Worm (Caenorhabditis elegans) whole organism, late embryonic: Measurements from ENCODE around the gene srx-101.

ENCODE experiments used
- C38D4.7 ChIP-seq: fragments of 200-800 bp; sonication (Bioruptor generic); optimal IDR thresholded peaks from 2 replicates; lab custom pipeline; 2018; ENCODE audit warnings: mild to moderate bottlenecking, missing genetic modification characterization, moderate library complexity, missing compliant biosample characterization
- F13H6.1 ChIP-seq: sonication (generic microtip); optimal IDR thresholded peaks from 2 replicates; lab custom pipeline; 2016; ENCODE audit warnings: missing genetic modification characterization, missing compliant biosample characterization
- K02D7.2 ChIP-seq: sonication (generic microtip); optimal IDR thresholded peaks from 2 replicates; lab custom pipeline; 2017; ENCODE audit warnings: mild to moderate bottlenecking, missing genetic modification characterization, missing compliant biosample characterization
- K09A11.1 ChIP-seq: sonication (generic microtip); optimal IDR thresholded peaks from 2 replicates; lab custom pipeline; 2017; ENCODE audit warnings: antibody characterized with exemption, mild to moderate bottlenecking, missing genetic modification characterization, missing compliant biosample characterization; ENCODE audit not compliant: insufficient read depth
- T23F11.4 ChIP-seq: fragments of 200-800 bp; sonication (Bioruptor generic); optimal IDR thresholded peaks from 2 replicates; lab custom pipeline; 2018; ENCODE audit warnings: mild to moderate bottlenecking, missing genetic modification characterization, missing compliant biosample characterization
- Y22D7AL.16 ChIP-seq: sonication (generic microtip); optimal IDR thresholded peaks from 2 replicates; lab custom pipeline; 2016; ENCODE audit warnings: missing genetic modification characterization, missing compliant biosample characterization
- ahr-1 ChIP-seq: sonication (generic microtip); optimal IDR thresholded peaks from 2 replicates; lab custom pipeline; 2016; ENCODE audit warnings: missing genetic modification characterization, missing compliant biosample characterization
- ceh-14 ChIP-seq: sonication (generic microtip); optimal IDR thresholded peaks from 2 replicates; lab custom pipeline; 2016; ENCODE audit warnings: missing genotype, missing genetic modification characterization, missing compliant biosample characterization
- ceh-18 ChIP-seq: sonication (generic microtip); optimal IDR thresholded peaks from 2 replicates; lab custom pipeline; 2016; ENCODE audit warnings: missing genetic modification characterization, missing compliant biosample characterization
- ceh-22 ChIP-seq: sonication (generic microtip); optimal IDR thresholded peaks from 2 replicates; lab custom pipeline; 2017; ENCODE audit warnings: missing biosample characterization, missing genetic modification characterization
- ceh-30 ChIP-seq: fragments of 150-350 bp; optimal IDR thresholded peaks from 2 replicates; lab custom pipeline; 2014; ENCODE audit warnings: missing biosample characterization, missing genetic modification characterization
- ceh-31 ChIP-seq: sonication (generic microtip); optimal IDR thresholded peaks from 2 replicates; lab custom pipeline; 2016; ENCODE audit warnings: missing genetic modification characterization, missing compliant biosample characterization
- ceh-45 ChIP-seq: fragments of 200-800 bp; sonication (Bioruptor generic); IDR thresholded peaks from 2 replicates; pipeline ENCODE4 v1.3.6; 2022; ENCODE audit warnings: missing genetic modification reagents, missing genetic modification characterization, missing compliant biosample characterization
- ceh-48 ChIP-seq: sonication (generic microtip); optimal IDR thresholded peaks from 2 replicates; lab custom pipeline; 2016; ENCODE audit warnings: missing genetic modification characterization, inconsistent platforms, missing compliant biosample characterization
- ceh-6 ChIP-seq: fragments of 200-800 bp; sonication (Bioruptor generic); optimal IDR thresholded peaks from 2 replicates; lab custom pipeline; 2018; ENCODE audit warnings: mild to moderate bottlenecking, missing genetic modification characterization, missing compliant biosample characterization
- ceh-9 ChIP-seq: sonication (generic microtip); optimal IDR thresholded peaks from 2 replicates; lab custom pipeline; 2016; ENCODE audit warnings: mild to moderate bottlenecking, missing genetic modification characterization, inconsistent platforms, missing compliant biosample characterization
- elt-2 ChIP-seq: sonication (generic microtip); optimal IDR thresholded peaks from 2 replicates; lab custom pipeline; 2016; ENCODE audit warnings: missing genetic modification reagents, missing genetic modification characterization, missing compliant biosample characterization
- elt-4 ChIP-seq: sonication (generic microtip); optimal IDR thresholded peaks from 2 replicates; lab custom pipeline; 2016; ENCODE audit warnings: missing genetic modification characterization, missing compliant biosample characterization
- ets-4 ChIP-seq: sonication (generic microtip); optimal IDR thresholded peaks from 2 replicates; lab custom pipeline; 2016; ENCODE audit warnings: missing genetic modification characterization, missing compliant biosample characterization
- fax-1 ChIP-seq: sonication (generic microtip); optimal IDR thresholded peaks from 2 replicates; lab custom pipeline; 2016; ENCODE audit warnings: missing genotype, missing genetic modification characterization, missing compliant biosample characterization
- fkh-6 ChIP-seq: sonication (generic microtip); optimal IDR thresholded peaks from 2 replicates; lab custom pipeline; 2016; ENCODE audit warnings: missing genetic modification characterization, missing compliant biosample characterization
- hlh-13 ChIP-seq: fragments of 200-800 bp; sonication (Bioruptor generic); optimal IDR thresholded peaks from 2 replicates; lab custom pipeline; 2018; ENCODE audit warnings: mild to moderate bottlenecking, missing genetic modification characterization, missing compliant biosample characterization
- hlh-30 ChIP-seq: sonication (generic microtip); optimal IDR thresholded peaks from 2 replicates; lab custom pipeline; 2017; ENCODE audit warnings: antibody characterized with exemption, missing genetic modification characterization, missing compliant biosample characterization; ENCODE audit not compliant: insufficient read depth
- lin-11 ChIP-seq: fragments of 200-800 bp; sonication (Bioruptor generic); optimal IDR thresholded peaks from 2 replicates; lab custom pipeline; 2018; ENCODE audit warnings: mild to moderate bottlenecking, missing genetic modification characterization, missing compliant biosample characterization
- madf-2 ChIP-seq: sonication (generic microtip); optimal IDR thresholded peaks from 2 replicates; lab custom pipeline; 2017; ENCODE audit warnings: missing genetic modification characterization, missing compliant biosample characterization
- mec-3 ChIP-seq: sonication (generic microtip); optimal IDR thresholded peaks from 2 replicates; lab custom pipeline; 2016; ENCODE audit warnings: borderline replicate concordance, missing genetic modification characterization, missing compliant biosample characterization
- nhr-11 ChIP-seq: fragments of 150-350 bp; optimal IDR thresholded peaks from 2 replicates; lab custom pipeline; 2014; ENCODE audit warnings: missing biosample characterization, missing genetic modification characterization
- nhr-232 ChIP-seq: sonication (generic microtip); optimal IDR thresholded peaks from 2 replicates; lab custom pipeline; 2016; ENCODE audit warnings: missing genetic modification characterization, missing compliant biosample characterization
- npax-4 ChIP-seq: sonication (generic microtip); optimal IDR thresholded peaks from 2 replicates; lab custom pipeline; 2016; ENCODE audit warnings: missing genetic modification characterization, missing compliant biosample characterization
- odd-2 ChIP-seq: sonication (generic microtip); optimal IDR thresholded peaks from 2 replicates; lab custom pipeline; 2017; ENCODE audit warnings: antibody characterized with exemption, mild to moderate bottlenecking, missing genetic modification characterization, missing compliant biosample characterization
- pag-3 ChIP-seq: sonication (generic microtip); optimal IDR thresholded peaks from 2 replicates; lab custom pipeline; 2016; ENCODE audit warnings: missing compliant biosample characterization, missing genetic modification characterization, borderline replicate concordance
- pat-9 ChIP-seq: fragments of 200-800 bp; sonication (Bioruptor generic); optimal IDR thresholded peaks from 2 replicates; lab custom pipeline; 2018; ENCODE audit warnings: mild to moderate bottlenecking, missing genetic modification characterization, moderate library complexity, missing compliant biosample characterization
- pax-1 ChIP-seq: fragments of 150-350 bp; optimal IDR thresholded peaks from 2 replicates; lab custom pipeline; 2014; ENCODE audit warnings: missing biosample characterization, missing genetic modification characterization
- pha-2 ChIP-seq: sonication (generic microtip); optimal IDR thresholded peaks from 2 replicates; lab custom pipeline; 2017; ENCODE audit warnings: mild to moderate bottlenecking, missing genetic modification characterization, missing compliant biosample characterization
- pha-4 ChIP-seq: fragments of 150-350 bp; optimal IDR thresholded peaks from 2 replicates; lab custom pipeline; 2018; ENCODE audit warnings: missing biosample characterization, missing genetic modification reagents, missing genetic modification characterization
- ref-2 ChIP-seq: sonication (generic microtip); optimal IDR thresholded peaks from 2 replicates; lab custom pipeline; 2016; ENCODE audit warnings: missing genetic modification characterization, missing compliant biosample characterization
- rnt-1 ChIP-seq: sonication (generic microtip); optimal IDR thresholded peaks from 2 replicates; lab custom pipeline; 2016; ENCODE audit warnings: missing genetic modification characterization, missing compliant biosample characterization
- sox-2 ChIP-seq: fragments of 200-800 bp; sonication (Bioruptor generic); IDR thresholded peaks from 2 replicates; pipeline ENCODE4 v1.3.6; 2022; ENCODE audit warnings: missing genetic modification reagents, missing genetic modification characterization, missing compliant biosample characterization
- tbx-2 ChIP-seq: sonication (generic microtip); optimal IDR thresholded peaks from 2 replicates; lab custom pipeline; 2016; ENCODE audit warnings: missing genetic modification characterization, missing compliant biosample characterization
- tbx-7 ChIP-seq: sonication (generic microtip); optimal IDR thresholded peaks from 2 replicates; lab custom pipeline; 2016; ENCODE audit warnings: missing genotype, missing genetic modification characterization, missing compliant biosample characterization
- ttx-3 ChIP-seq: sonication (generic microtip); optimal IDR thresholded peaks from 2 replicates; lab custom pipeline; 2016; ENCODE audit warnings: missing genetic modification reagents, missing genetic modification characterization, missing compliant biosample characterization
- unc-42 ChIP-seq: sonication (generic microtip); optimal IDR thresholded peaks from 2 replicates; lab custom pipeline; 2016; ENCODE audit warnings: missing genotype, missing genetic modification characterization, missing compliant biosample characterization
- unc-86 ChIP-seq: sonication (generic microtip); optimal IDR thresholded peaks from 2 replicates; lab custom pipeline; 2016; ENCODE audit warnings: missing genetic modification characterization, missing compliant biosample characterization
- zip-5 ChIP-seq: sonication (generic microtip); optimal IDR thresholded peaks from 2 replicates; lab custom pipeline; 2016; ENCODE audit warnings: missing genetic modification characterization, missing compliant biosample characterization

srx-101 gene

DNA sequence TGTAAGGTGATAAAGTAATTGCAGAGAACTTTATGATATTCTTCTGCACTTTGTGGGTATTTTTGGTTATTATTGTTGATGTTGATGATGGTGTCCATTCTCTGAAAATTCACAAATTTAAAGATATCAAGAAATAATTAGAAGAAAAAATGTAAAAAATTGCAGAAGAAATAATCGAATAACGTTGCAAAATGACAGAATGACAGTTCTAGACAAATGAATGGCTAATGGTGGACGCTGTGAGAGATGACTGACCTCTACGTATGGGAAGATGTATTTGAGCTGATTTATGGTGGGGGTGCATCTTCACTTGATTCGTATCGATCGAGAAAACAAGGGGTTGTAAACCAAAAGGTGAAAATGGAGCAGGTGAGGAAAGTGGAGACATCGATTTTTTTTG lies 17.1 kb downstream of the srx-101 start, which contains the start of gene sea-1:
sea-1 (minus strand) TSS at position 101 of the 400 bp plus-strand sequence.
- no peak for TF ChIP-seq K09A11.1 (tag; lab: Kevin White, UChicago)
- TF ChIP-seq sox-2 (GFP tag; lab: Robert Waterston, UW): no peak
- no peak for TF ChIP-seq lin-11 (tag; lab: Kevin White, UChicago)
- no peak for TF ChIP-seq nhr-232 (tag; lab: Kevin White, UChicago)
- no peak for TF ChIP-seq nhr-11 (tag; lab: Kevin White, UChicago)
- TF ChIP-seq K02D7.2 (tag; lab: Kevin White, UChicago): no peak
- TF ChIP-seq Y22D7AL.16: no peak
- no peak for TF ChIP-seq zip-5 (tag; lab: Kevin White, UChicago)
- TF ChIP-seq ceh-30: no peak
- TF ChIP-seq ceh-9 (tag; lab: Kevin White, UChicago): no peak
- no peak for TF ChIP-seq unc-42 (tag; lab: Kevin White, UChicago)
- TF ChIP-seq elt-2 (tag; lab: Kevin White, UChicago): no peak
- no peak for TF ChIP-seq ref-2 (tag; lab: Kevin White, UChicago)
- TF ChIP-seq mec-3: no peak
- TF ChIP-seq ahr-1 (tag; lab: Kevin White, UChicago): no peak
- no peak for TF ChIP-seq elt-4 (tag; lab: Kevin White, UChicago)
- no peak for TF ChIP-seq pax-1 (tag; lab: Kevin White, UChicago)
- no peak for TF ChIP-seq madf-2 (tag; lab: Kevin White, UChicago)
- TF ChIP-seq unc-86 (tag; lab: Kevin White, UChicago): no peak
- no peak for TF ChIP-seq pha-2 (tag; lab: Kevin White, UChicago)

DNA sequence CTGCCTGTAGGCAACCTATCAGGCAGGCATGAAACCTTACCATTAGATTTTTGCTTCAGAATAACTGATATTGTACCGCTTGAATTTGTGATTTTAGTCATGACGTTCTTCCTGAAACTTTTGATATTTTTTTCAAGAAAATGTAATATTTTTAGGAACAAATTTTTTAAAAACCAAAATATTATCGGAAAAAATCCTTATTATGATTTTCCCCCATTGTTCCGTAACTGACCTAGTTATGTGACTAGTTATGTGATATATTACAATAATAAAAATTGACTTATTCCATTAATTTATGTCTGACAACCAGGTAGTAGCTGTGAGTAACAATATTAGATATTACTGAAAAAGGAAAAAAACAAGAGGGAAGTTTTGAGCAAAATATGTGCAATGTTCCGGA lies 19.6 kb downstream of the srx-101 start, which contains the start of gene srx-98:
srx-98 (minus strand) TSS at position 101 of the 400 bp plus-strand sequence.
- TF ChIP-seq ceh-14: no peak
- no peak for TF ChIP-seq ceh-22 (tag; lab: Kevin White, UChicago)
- no peak for TF ChIP-seq nhr-232 (tag; lab: Kevin White, UChicago)
- TF ChIP-seq ets-4 (tag; lab: Kevin White, UChicago): no peak
- TF ChIP-seq npax-4 (tag; lab: Kevin White, UChicago): no peak
- TF ChIP-seq pha-4 (tag; lab: Kevin White, UChicago): no peak
- no peak for TF ChIP-seq fkh-6 (tag; lab: Kevin White, UChicago)
- no peak for TF ChIP-seq zip-5 (tag; lab: Kevin White, UChicago)
- no peak for TF ChIP-seq unc-86 (tag; lab: Kevin White, UChicago)
- TF ChIP-seq ceh-45: no peak
- no peak for TF ChIP-seq pag-3 (tag; lab: Kevin White, UChicago)
- no peak for TF ChIP-seq tbx-2
- no peak for TF ChIP-seq odd-2

DNA sequence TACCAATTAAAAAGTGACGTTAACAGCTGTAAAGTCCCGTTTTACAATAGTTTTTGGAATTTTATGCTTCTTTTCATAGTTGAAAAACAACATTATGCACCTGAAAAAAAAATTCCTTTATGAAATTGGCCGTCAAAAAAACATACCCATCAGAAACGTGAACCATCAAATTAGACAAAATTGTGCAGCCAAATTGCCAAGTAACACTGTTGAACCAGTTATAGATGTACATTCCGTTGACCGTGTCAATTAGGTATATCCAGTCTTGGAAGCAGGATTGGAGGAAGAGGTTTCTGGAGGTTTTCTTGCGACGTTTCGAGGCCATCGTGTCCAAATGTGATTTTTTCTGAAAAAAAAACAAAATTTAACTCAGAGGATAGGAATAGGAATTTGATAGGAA lies 21.2 kb downstream of the srx-101 start, which contains the start of gene srx-97:
srx-97 (minus strand) TSS at position 101 of the 400 bp plus-strand sequence.
- TF ChIP-seq T23F11.4: no peak
- TF ChIP-seq ceh-9 (tag; lab: Kevin White, UChicago): no peak
- no peak for TF ChIP-seq C38D4.7
- no peak for TF ChIP-seq K02D7.2 (tag; lab: Kevin White, UChicago)
- TF ChIP-seq F13H6.1: no peak
- TF ChIP-seq rnt-1: no peak
- TF ChIP-seq ceh-31 (tag; lab: Kevin White, UChicago): no peak
- TF ChIP-seq nhr-11 (tag; lab: Kevin White, UChicago): no peak
- TF ChIP-seq hlh-30 (tag; lab: Kevin White, UChicago): no peak
- TF ChIP-seq fax-1 (tag; lab: Kevin White, UChicago): no peak
- no peak for TF ChIP-seq tbx-7 (tag; lab: Kevin White, UChicago)
- no peak for TF ChIP-seq pat-9
- no peak for TF ChIP-seq ceh-6 (GFP tag; lab: Kevin White, UChicago)
- no peak for TF ChIP-seq ceh-48 (tag; lab: Kevin White, UChicago)
- TF ChIP-seq ceh-45: no peak
- TF ChIP-seq hlh-13 (GFP tag; lab: Kevin White, UChicago): no peak
- TF ChIP-seq ceh-18 (tag; lab: Kevin White, UChicago): no peak
- no peak for TF ChIP-seq ttx-3 (tag; lab: Kevin White, UChicago)
- TF ChIP-seq pag-3 (tag; lab: Kevin White, UChicago): no peak
- TF ChIP-seq, all 69 proteins: peak for 0
